Worm (Caenorhabditis elegans) whole organism, early embryonic: ENCODE results near the gene ZC21.10.

ENCODE experiments used
- ama-1 ChIP-seq: fragments of 150-350 bp; optimal IDR thresholded peaks from 2 replicates; lab custom pipeline; 2014
- ceh-13 ChIP-seq: fragments of 200-800 bp; sonication (Bioruptor generic); optimal IDR thresholded peaks from 2 replicates; lab custom pipeline; 2018; ENCODE audit warnings: mild to moderate bottlenecking, missing genetic modification characterization, missing compliant biosample characterization
- tbx-37 ChIP-seq: fragments of 200-800 bp; sonication (Bioruptor generic); conservative IDR thresholded peaks from 2 replicates; pipeline ENCODE4 v1.3.6; 2022; ENCODE audit warnings: missing genetic modification reagents, missing genetic modification characterization, missing compliant biosample characterization

ce11 chrIII:8521654-8522392 lies 8.0 kb upstream of the ZC21.10 start:
- TF ChIP-seq ceh-13 (GFP tag; lab: Kevin White, UChicago) (no peak), ama-1 (no peak), tbx-37 (no peak)
